Fruit fly (Drosophila melanogaster) whole organism, adult: ENCODE results near the gene CG5946.

ENCODE experiments used
- CG12768 ChIP-seq: fragments of 200-800 bp; sonication (Bioruptor generic); optimal IDR thresholded peaks from 2 replicates; lab custom pipeline; 2017; ENCODE audit warnings: missing biosample characterization, missing genetic modification characterization, mild to moderate bottlenecking, moderate library complexity, missing genetic modification reagents
- CG14711 ChIP-seq: fragments of 200-800 bp; sonication (Bioruptor generic); optimal IDR thresholded peaks from 2 replicates; lab custom pipeline; 2018; ENCODE audit warnings: missing biosample characterization, mild to moderate bottlenecking, missing genetic modification characterization, moderate library complexity
- Mnt ChIP-seq: fragments of 200-800 bp; sonication (Bioruptor generic); optimal IDR thresholded peaks from 2 replicates; lab custom pipeline; 2016; ENCODE audit warnings: missing biosample characterization, mild to moderate bottlenecking, missing genetic modification characterization
- pad ChIP-seq: fragments of 200-800 bp; sonication (Bioruptor generic); optimal IDR thresholded peaks from 3 replicates; lab custom pipeline; 2017; ENCODE audit warnings: missing biosample characterization, missing genetic modification characterization, mild to moderate bottlenecking, moderate library complexity, missing genetic modification reagents
- tj ChIP-seq: fragments of 200-800 bp; sonication (Bioruptor generic); optimal IDR thresholded peaks from 3 replicates; lab custom pipeline; 2017; ENCODE audit warnings: missing biosample characterization, mild to moderate bottlenecking, missing genetic modification characterization, moderate library complexity

DNA sequence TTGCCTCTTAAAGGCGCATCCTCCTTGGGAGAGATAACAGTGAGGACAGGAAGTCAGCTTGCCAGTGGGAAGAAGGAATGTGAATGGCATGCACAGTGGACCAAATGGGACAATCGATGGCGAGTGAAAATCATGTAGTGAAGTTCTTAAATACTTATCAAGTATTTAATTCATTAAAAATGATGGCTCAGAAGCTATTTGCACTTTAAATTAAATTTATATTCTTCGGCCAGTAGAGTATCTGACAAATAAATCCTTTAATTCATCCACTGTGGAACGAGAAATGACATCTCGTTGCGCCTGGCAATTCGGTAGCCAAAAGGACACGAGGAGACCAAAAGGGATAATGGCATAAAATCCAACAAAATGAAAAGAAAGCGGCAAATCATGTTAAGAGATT is 47.3 kb upstream of the CG5946 start:
- TF ChIP-seq tj (GFP tag; lab: Kevin White, UChicago) (no peak), Mnt (GFP tag; lab: Kevin White, UChicago) (no peak), CG14711 (tag; lab: Kevin White, UChicago) (no peak), pad (GFP tag; lab: Kevin White, UChicago) (no peak), CG12768 (GFP tag; lab: Kevin White, UChicago) (no peak)
